Worm (Caenorhabditis elegans) whole organism, L2 larva: Measurements from ENCODE around the gene nhr-65.

ENCODE experiments used
- C34F6.9 ChIP-seq: fragments of 150-350 bp; optimal IDR thresholded peaks from 2 replicates; lab custom pipeline; 2014; ENCODE audit warnings: missing biosample characterization, missing genetic modification characterization
- F13H6.1 ChIP-seq: sonication (generic microtip); optimal IDR thresholded peaks from 2 replicates; lab custom pipeline; 2016; ENCODE audit warnings: missing genetic modification characterization, missing compliant biosample characterization
- R02D3.7 ChIP-seq: fragments of 150-350 bp; optimal IDR thresholded peaks from 2 replicates; lab custom pipeline; 2014; ENCODE audit warnings: missing biosample characterization, missing genetic modification characterization
- Y55F3AM.14 ChIP-seq: fragments of 200-800 bp; sonication (Bioruptor generic); optimal IDR thresholded peaks from 2 replicates; lab custom pipeline; 2018; ENCODE audit warnings: mild to moderate bottlenecking, missing genetic modification characterization, missing compliant biosample characterization
- ZK546.5 ChIP-seq: sonication (generic microtip); optimal IDR thresholded peaks from 2 replicates; lab custom pipeline; 2017; ENCODE audit warnings: missing biosample characterization, missing genetic modification characterization
- alr-1 ChIP-seq: fragments of 150-350 bp; optimal IDR thresholded peaks from 2 replicates; lab custom pipeline; 2014; ENCODE audit warnings: missing biosample characterization, missing genetic modification characterization
- blmp-1 ChIP-seq: sonication (generic microtip); optimal IDR thresholded peaks from 2 replicates; lab custom pipeline; 2017; ENCODE audit warnings: missing genetic modification characterization, mild to moderate bottlenecking, missing compliant biosample characterization, antibody characterized with exemption, moderate library complexity; ENCODE audit not compliant: insufficient read depth
- ceh-16 ChIP-seq: fragments of 150-350 bp; optimal IDR thresholded peaks from 2 replicates; lab custom pipeline; 2014; ENCODE audit warnings: missing biosample characterization, missing genetic modification characterization
- ceh-82 ChIP-seq: fragments of 150-350 bp; optimal IDR thresholded peaks from 2 replicates; lab custom pipeline; 2014; ENCODE audit warnings: missing biosample characterization, missing genetic modification characterization
- crh-2 ChIP-seq: sonication (generic microtip); optimal IDR thresholded peaks from 2 replicates; lab custom pipeline; 2017; ENCODE audit warnings: missing biosample characterization, missing genetic modification characterization
- dmd-4 ChIP-seq: sonication (generic microtip); optimal IDR thresholded peaks from 2 replicates; lab custom pipeline; 2017; ENCODE audit warnings: missing biosample characterization, missing genetic modification characterization
- elt-3 ChIP-seq: sonication (generic microtip); optimal IDR thresholded peaks from 2 replicates; lab custom pipeline; 2017; ENCODE audit warnings: missing biosample characterization, missing genetic modification characterization
- fos-1 ChIP-seq: fragments of 150-350 bp; optimal IDR thresholded peaks from 2 replicates; lab custom pipeline; 2014; ENCODE audit warnings: missing biosample characterization, missing genetic modification characterization
- gmeb-1 ChIP-seq: fragments of 150-350 bp; optimal IDR thresholded peaks from 2 replicates; lab custom pipeline; 2014; ENCODE audit warnings: missing biosample characterization, missing genetic modification characterization
- lin-13 ChIP-seq: fragments of 150-350 bp; optimal IDR thresholded peaks from 2 replicates; lab custom pipeline; 2014; ENCODE audit warnings: missing biosample characterization, missing genetic modification reagents, missing genetic modification characterization
- lsy-2 ChIP-seq, 2 experiments: fragments of 150-350 bp in 1 of 2; sonication (generic microtip) in 1 of 2; optimal IDR thresholded peaks; 2 replicates each; lab custom pipeline; 2014 to 2017; ENCODE audit warnings: missing biosample characterization in 2 of 2, missing genetic modification characterization in 2 of 2
- mab-5 ChIP-seq: fragments of 150-350 bp; optimal IDR thresholded peaks from 2 replicates; lab custom pipeline; 2014; ENCODE audit warnings: missing biosample characterization, missing genetic modification characterization
- mdl-1 ChIP-seq, 2 experiments: fragments of 150-350 bp in 1 of 2; sonication (generic microtip) in 1 of 2; optimal IDR thresholded peaks; 2 replicates each; lab custom pipeline; 2017; ENCODE audit warnings: missing biosample characterization in 2 of 2, missing genetic modification characterization in 2 of 2
- nhr-11 ChIP-seq: fragments of 150-350 bp; optimal IDR thresholded peaks from 2 replicates; lab custom pipeline; 2014; ENCODE audit warnings: missing biosample characterization, missing genetic modification characterization
- nhr-12 ChIP-seq: fragments of 150-350 bp; optimal IDR thresholded peaks from 2 replicates; lab custom pipeline; 2014; ENCODE audit warnings: missing biosample characterization, missing genetic modification characterization
- nhr-129 ChIP-seq: fragments of 150-350 bp; optimal IDR thresholded peaks from 2 replicates; lab custom pipeline; 2014; ENCODE audit warnings: missing biosample characterization, missing genetic modification characterization
- nhr-21 ChIP-seq: fragments of 150-350 bp; optimal IDR thresholded peaks from 2 replicates; lab custom pipeline; 2014; ENCODE audit warnings: missing biosample characterization, missing genetic modification characterization
- nhr-23 ChIP-seq: fragments of 150-350 bp; optimal IDR thresholded peaks from 2 replicates; lab custom pipeline; 2014; ENCODE audit warnings: missing biosample characterization, missing genetic modification reagents, missing genetic modification characterization
- nhr-237 ChIP-seq: fragments of 150-350 bp; optimal IDR thresholded peaks from 2 replicates; lab custom pipeline; 2014; ENCODE audit warnings: missing biosample characterization, missing genetic modification characterization
- nhr-25 ChIP-seq: fragments of 150-350 bp; sonication (generic microtip); optimal IDR thresholded peaks from 3 replicates; lab custom pipeline; 2014; ENCODE audit warnings: missing biosample characterization, missing genetic modification characterization
- nhr-6 ChIP-seq: fragments of 150-350 bp; optimal IDR thresholded peaks from 2 replicates; lab custom pipeline; 2014; ENCODE audit warnings: missing biosample characterization, missing genetic modification characterization
- nhr-77 ChIP-seq: fragments of 150-350 bp; optimal IDR thresholded peaks from 2 replicates; lab custom pipeline; 2014; ENCODE audit warnings: missing biosample characterization, missing genetic modification characterization
- peb-1 ChIP-seq: fragments of 150-350 bp; optimal IDR thresholded peaks from 2 replicates; lab custom pipeline; 2014; ENCODE audit warnings: missing biosample characterization, missing genetic modification characterization
- sma-3 ChIP-seq: sonication (generic microtip); optimal IDR thresholded peaks from 2 replicates; lab custom pipeline; 2016; ENCODE audit warnings: missing genetic modification reagents, missing genetic modification characterization, missing compliant biosample characterization
- sma-9 ChIP-seq, 2 experiments: fragments of 150-350 bp in 1 of 2; sonication (generic microtip) in 1 of 2; optimal IDR thresholded peaks; 2 replicates each; lab custom pipeline; 2014 to 2016; ENCODE audit warnings: missing genetic modification characterization in 2 of 2, mild to moderate bottlenecking in 1 of 2, missing biosample characterization in 1 of 2, missing compliant biosample characterization in 1 of 2, missing genetic modification reagents in 1 of 2, moderate library complexity in 1 of 2
- unc-39 ChIP-seq: fragments of 150-350 bp; optimal IDR thresholded peaks from 2 replicates; lab custom pipeline; 2014; ENCODE audit warnings: missing biosample characterization, missing genetic modification characterization
- unc-55 ChIP-seq: fragments of 150-350 bp; sonication (generic microtip); optimal IDR thresholded peaks from 3 replicates; lab custom pipeline; 2014; ENCODE audit warnings: missing biosample characterization, missing genetic modification reagents, missing genetic modification characterization
- unc-62 ChIP-seq: fragments of 150-350 bp; optimal IDR thresholded peaks from 2 replicates; lab custom pipeline; 2014; ENCODE audit warnings: missing biosample characterization, missing genetic modification reagents, missing genetic modification characterization
- zag-1 ChIP-seq: fragments of 150-350 bp; optimal IDR thresholded peaks from 2 replicates; lab custom pipeline; 2014; ENCODE audit warnings: missing biosample characterization, missing genetic modification characterization
- ztf-1 ChIP-seq: fragments of 200-800 bp; sonication (Bioruptor generic); conservative IDR thresholded peaks from 2 replicates; pipeline ENCODE4 v1.3.6; 2022; ENCODE audit warnings: missing genetic modification characterization, missing compliant biosample characterization
- ztf-11 ChIP-seq: sonication (generic microtip); optimal IDR thresholded peaks from 2 replicates; lab custom pipeline; 2017; ENCODE audit warnings: missing biosample characterization, missing genetic modification characterization
- ztf-4 ChIP-seq: fragments of 150-350 bp; optimal IDR thresholded peaks from 2 replicates; lab custom pipeline; 2014; ENCODE audit warnings: missing biosample characterization, missing genetic modification characterization

Gene nhr-65

ce11 chrV:18859121-18859520 lies 20.0 kb downstream of the nhr-65 start, which contains the start of gene wars-1:
Gene wars-1, minus strand, starts transcription at chrV:18859221.
- TF ChIP-seq C34F6.9 (tag; lab: Kevin White, UChicago) = no peak
- TF ChIP-seq unc-39 = no peak
- no peak for TF ChIP-seq nhr-77
- no peak for TF ChIP-seq alr-1
- no peak for TF ChIP-seq nhr-23
- no peak for TF ChIP-seq nhr-11 (tag; lab: Kevin White, UChicago)
- no peak for TF ChIP-seq ZK546.5 (tag; lab: Kevin White, UChicago)
- no peak for TF ChIP-seq ceh-82 (tag; lab: Kevin White, UChicago)
- TF ChIP-seq unc-62 (GFP tag; lab: Kevin White, UChicago) = no peak
- TF ChIP-seq R02D3.7 (tag; lab: Kevin White, UChicago) = no peak
- TF ChIP-seq ztf-1 (GFP tag; lab: Robert Waterston, UW) = no peak
- TF ChIP-seq mab-5 (tag; lab: Kevin White, UChicago) = no peak
- TF ChIP-seq Y55F3AM.14 (GFP tag; lab: Kevin White, UChicago) = no peak
- no peak for TF ChIP-seq crh-2 (tag; lab: Kevin White, UChicago)

- no peak for TF ChIP-seq nhr-237 (tag; lab: Kevin White, UChicago)
- TF ChIP-seq Y55F3AM.14 (GFP tag; lab: Kevin White, UChicago) = no peak
- TF ChIP-seq sma-9 (GFP tag; optimal IDR thresholded peaks at IDR 0.05; lab: Kevin White, UChicago) = no peak
- no peak for TF ChIP-seq sma-9 (tag; optimal IDR thresholded peaks at IDR 0.05; lab: Kevin White, UChicago)
- TF ChIP-seq nhr-25 (tag; lab: Kevin White, UChicago) = no peak
- TF ChIP-seq fos-1 (tag; lab: Kevin White, UChicago) = peak; percentile 65
- peak in 1 of 2 experiments; percentile 42 for TF ChIP-seq lsy-2 (tag; optimal IDR thresholded peaks at IDR 0.05; lab: Kevin White, UChicago)
- no peak for TF ChIP-seq F13H6.1 (tag; lab: Kevin White, UChicago)
- TF ChIP-seq C34F6.9 (tag; lab: Kevin White, UChicago) = peak; percentile 37
- TF ChIP-seq mdl-1 (tag; optimal IDR thresholded peaks at IDR 0.05; lab: Kevin White, UChicago) = no peak
- no peak for TF ChIP-seq nhr-23
- no peak for TF ChIP-seq nhr-21
- TF ChIP-seq ztf-11 = no peak
- TF ChIP-seq lin-13 = peak; percentile 7
- TF ChIP-seq unc-55 = peak; percentile 28
- TF ChIP-seq nhr-77 = no peak
- TF ChIP-seq crh-2 (tag; lab: Kevin White, UChicago) = peak; percentile 78
- TF ChIP-seq ztf-4 (tag; lab: Kevin White, UChicago) = no peak
- TF ChIP-seq nhr-129 = peak; percentile 64
- TF ChIP-seq gmeb-1 (tag; lab: Kevin White, UChicago) = peak; percentile 28
- TF ChIP-seq nhr-11 (tag; lab: Kevin White, UChicago) = no peak
These were observed 29.4 kb downstream of the nhr-65 start for ce11 chrV:18868517-18868916.

- TF ChIP-seq fos-1 (tag; lab: Kevin White, UChicago) = peak; percentile 56
- no peak for TF ChIP-seq blmp-1 (tag; lab: Kevin White, UChicago)
- TF ChIP-seq, all 48 proteins: peak for 1
These were observed 31.9 kb downstream of the nhr-65 start for ce11 chrV:18870955-18871354.

- TF ChIP-seq C34F6.9 (tag; lab: Kevin White, UChicago) = no peak
- no peak for TF ChIP-seq lsy-2 (tag; optimal IDR thresholded peaks at IDR 0.05; lab: Kevin White, UChicago)
- no peak for TF ChIP-seq peb-1
- TF ChIP-seq nhr-12 (tag; lab: Kevin White, UChicago) = no peak
- TF ChIP-seq Y55F3AM.14 (GFP tag; lab: Kevin White, UChicago) = no peak
- TF ChIP-seq nhr-6 = no peak
- TF ChIP-seq crh-2 (tag; lab: Kevin White, UChicago) = no peak
- no peak for TF ChIP-seq fos-1 (tag; lab: Kevin White, UChicago)
- TF ChIP-seq lin-13 = no peak
- TF ChIP-seq blmp-1 (tag; lab: Kevin White, UChicago) = no peak
- TF ChIP-seq nhr-11 (tag; lab: Kevin White, UChicago) = no peak
- no peak for TF ChIP-seq ztf-1 (GFP tag; lab: Robert Waterston, UW)
These were observed 34.7 kb downstream of the nhr-65 start, which contains the start of gene ceh-51 for ce11 chrV:18873833-18874232. Gene ceh-51, plus strand, starts transcription at chrV:18874133.

ce11 chrV:18894924-18895388 lies 55.9 kb downstream of the nhr-65 start, which contains the start of gene emb-4:
Gene emb-4, minus strand, starts transcription at chrV:18894974.
- peak; percentile 48 for TF ChIP-seq unc-55
- no peak for TF ChIP-seq mab-5 (tag; lab: Kevin White, UChicago)
- TF ChIP-seq blmp-1 (tag; lab: Kevin White, UChicago) = no peak
- no peak for TF ChIP-seq ztf-4 (tag; lab: Kevin White, UChicago)
- no peak for TF ChIP-seq zag-1
- TF ChIP-seq sma-3 (GFP tag; lab: Kevin White, UChicago) = peak; percentile 17
- peak; percentile 66 for TF ChIP-seq C34F6.9 (tag; lab: Kevin White, UChicago)
- TF ChIP-seq dmd-4 = no peak
- TF ChIP-seq ztf-11 = no peak
- no peak for TF ChIP-seq ceh-16 (tag; lab: Kevin White, UChicago)
- no peak for TF ChIP-seq F13H6.1 (tag; lab: Kevin White, UChicago)
- no peak for TF ChIP-seq alr-1
- no peak for TF ChIP-seq unc-62 (GFP tag; lab: Kevin White, UChicago)
- no peak for TF ChIP-seq fos-1 (tag; lab: Kevin White, UChicago)
- TF ChIP-seq lsy-2 (tag; optimal IDR thresholded peaks at IDR 0.05; lab: Kevin White, UChicago) = peak; percentile 55 to 71
- TF ChIP-seq elt-3 = no peak
- TF ChIP-seq nhr-21 = peak; percentile 12
- peak; percentile 10 for TF ChIP-seq R02D3.7 (tag; lab: Kevin White, UChicago)
- TF ChIP-seq crh-2 (tag; lab: Kevin White, UChicago) = peak; percentile 15
- peak; percentile 79 for TF ChIP-seq gmeb-1 (tag; lab: Kevin White, UChicago)
- TF ChIP-seq lin-13 = peak; percentile 54
- no peak for TF ChIP-seq nhr-6
